Fruit fly (Drosophila melanogaster): ENCODE measurements around the gene CG5758.
A peak's percentile ranks its signal among the peaks of the same experiment; 100 is the strongest.

The CG5758 gene

DNA sequence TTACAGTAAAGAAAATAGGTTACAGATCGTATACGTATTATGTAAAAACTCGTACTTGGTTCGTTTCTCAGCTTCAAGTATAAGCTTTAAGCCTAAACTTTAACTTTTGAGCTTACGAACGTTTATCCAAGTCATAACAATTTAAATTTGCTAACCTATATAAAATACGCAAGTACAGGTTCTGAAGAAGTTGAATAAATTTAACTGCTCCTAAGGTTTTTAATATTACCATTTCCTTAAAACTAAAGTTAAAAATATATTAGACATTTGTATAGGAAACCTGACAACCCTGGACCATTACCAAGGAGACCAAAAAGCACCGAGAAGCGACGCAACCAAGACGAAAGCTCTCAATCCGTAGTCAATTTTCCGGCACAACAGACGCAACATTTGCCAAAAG lies at the start of gene CG5758 (continued):
- peak; percentile 50 for TF ChIP-seq esn (GFP tag; optimal IDR thresholded peaks at IDR 0.05)
- no peak for TF ChIP-seq CG34406 (GFP tag; optimal IDR thresholded peaks at IDR 0.05)
- no peak for TF ChIP-seq CG16779 (tag; optimal IDR thresholded peaks at IDR 0.05)
- no peak for TF ChIP-seq CG11294 (GFP tag; IDR thresholded peaks at IDR 0.05)
- TF ChIP-seq ss (GFP tag; optimal IDR thresholded peaks at IDR 0.05) = no peak
- TF ChIP-seq Met (GFP tag; optimal IDR thresholded peaks at IDR 0.05) = peak; percentile 49
- TF ChIP-seq cyc (GFP tag; optimal IDR thresholded peaks at IDR 0.05) = peak; percentile 16

DNA sequence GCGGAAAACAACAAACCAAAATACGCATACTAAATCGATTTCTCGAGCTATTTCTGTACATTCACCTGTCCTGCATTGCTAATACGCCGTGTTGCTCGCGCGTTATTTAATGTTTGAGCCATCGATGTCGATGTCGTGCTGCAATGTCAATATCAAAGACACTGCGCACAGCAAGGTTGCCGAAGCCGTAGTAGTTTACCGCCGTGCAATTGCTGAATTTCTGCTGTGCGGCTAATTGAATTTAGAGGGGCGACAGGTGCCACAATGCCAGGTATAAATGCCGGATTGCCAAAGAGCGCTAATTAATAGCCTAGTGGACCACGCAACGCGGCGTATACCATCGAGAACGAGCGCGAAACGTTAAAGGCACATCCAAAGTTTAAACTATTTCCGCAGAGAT lies 41.8 kb upstream of the CG5758 start, which contains the start of gene Arr1:
Gene Arr1, plus strand, starts transcription at position 301 of the 400 bp plus-strand sequence.
- TF ChIP-seq Ets96B (tag; optimal IDR thresholded peaks at IDR 0.05) (no peak), CG11902 (GFP tag; optimal IDR thresholded peaks at IDR 0.05) (no peak), dac (GFP tag; optimal IDR thresholded peaks at IDR 0.05) (no peak), CG7368 (GFP tag; optimal IDR thresholded peaks at IDR 0.05) (no peak), Hr39 (GFP tag; optimal IDR thresholded peaks at IDR 0.05) (no peak), Sox15 (GFP tag; optimal IDR thresholded peaks at IDR 0.05) (no peak), Met (GFP tag; optimal IDR thresholded peaks at IDR 0.05) (no peak), salr (GFP tag; optimal IDR thresholded peaks at IDR 0.05) (no peak), vri (GFP tag; optimal IDR thresholded peaks at IDR 0.05) (no peak), CG4318 (GFP tag; optimal IDR thresholded peaks at IDR 0.05) (no peak), CG6163 (GFP tag; IDR thresholded peaks at IDR 0.05) (no peak), CG32006 (GFP tag; optimal IDR thresholded peaks at IDR 0.05) (no peak)

DNA sequence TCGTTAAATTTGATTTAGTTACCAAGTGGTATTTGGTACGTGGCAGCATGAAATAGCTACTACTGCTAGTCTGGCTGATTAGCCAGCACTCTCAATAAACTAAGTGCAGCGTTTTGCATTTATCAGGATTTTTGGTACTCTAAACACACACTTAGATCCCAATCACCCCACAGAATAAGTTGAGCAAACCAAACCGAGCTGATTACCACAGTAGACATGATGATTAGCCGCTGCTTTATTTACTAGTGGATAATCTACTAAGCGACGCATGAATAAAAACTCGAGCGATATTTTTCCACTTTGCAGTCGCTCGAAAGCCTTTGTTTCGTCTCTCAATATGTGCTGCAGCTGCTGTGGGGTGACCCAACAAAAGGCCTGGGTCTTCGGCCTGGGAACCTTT lies 38.5 kb upstream of the CG5758 start, which contains the start of gene ninaD:
Gene ninaD, plus strand, starts transcription at position 301 of the 400 bp plus-strand sequence.
- no peak for TF ChIP-seq salr (GFP tag; optimal IDR thresholded peaks at IDR 0.05)
- TF ChIP-seq Hr39 (GFP tag; optimal IDR thresholded peaks at IDR 0.05) = no peak
- TF ChIP-seq pdm3 (GFP tag; optimal IDR thresholded peaks at IDR 0.05) = no peak
- TF ChIP-seq fkh (GFP tag; optimal IDR thresholded peaks at IDR 0.05) = no peak
- no peak for TF ChIP-seq Blimp-1 (GFP tag; optimal IDR thresholded peaks at IDR 0.05)
- TF ChIP-seq eg (GFP tag; IDR thresholded peaks at IDR 0.05) = no peak
- no peak for TF ChIP-seq esn (GFP tag; optimal IDR thresholded peaks at IDR 0.05)
- TF ChIP-seq dsx (GFP tag; optimal IDR thresholded peaks at IDR 0.05; ENCODE audit: poor library complexity, severe bottlenecking) = no peak
- TF ChIP-seq Met (GFP tag; optimal IDR thresholded peaks at IDR 0.05) = no peak
- TF ChIP-seq CG8632 (GFP tag; optimal IDR thresholded peaks at IDR 0.05) = no peak

DNA sequence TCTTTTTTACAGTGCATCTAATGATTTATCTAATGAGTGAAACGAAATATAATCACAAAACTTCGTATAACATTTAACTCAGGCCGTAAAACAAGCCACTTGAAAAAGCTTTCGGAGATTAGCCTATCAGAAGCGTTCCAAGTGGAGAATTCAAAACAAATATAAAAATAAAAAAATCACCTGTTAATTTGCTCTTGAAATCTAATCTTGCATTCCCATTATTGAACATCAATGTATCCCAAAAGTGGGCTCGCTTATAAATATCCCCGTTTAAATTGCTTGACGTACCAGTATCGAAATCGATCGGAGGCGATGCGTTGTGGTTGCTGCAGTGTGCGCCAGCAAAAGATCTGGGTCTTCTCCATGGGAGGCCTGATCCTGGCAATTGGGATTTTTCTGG lies 35.8 kb upstream of the CG5758 start, which contains the start of gene CG31741:
Gene CG31741, plus strand, starts transcription at position 301 of the 400 bp plus-strand sequence.
- no peak for TF ChIP-seq CG6276 (GFP tag; optimal IDR thresholded peaks at IDR 0.05)

DNA sequence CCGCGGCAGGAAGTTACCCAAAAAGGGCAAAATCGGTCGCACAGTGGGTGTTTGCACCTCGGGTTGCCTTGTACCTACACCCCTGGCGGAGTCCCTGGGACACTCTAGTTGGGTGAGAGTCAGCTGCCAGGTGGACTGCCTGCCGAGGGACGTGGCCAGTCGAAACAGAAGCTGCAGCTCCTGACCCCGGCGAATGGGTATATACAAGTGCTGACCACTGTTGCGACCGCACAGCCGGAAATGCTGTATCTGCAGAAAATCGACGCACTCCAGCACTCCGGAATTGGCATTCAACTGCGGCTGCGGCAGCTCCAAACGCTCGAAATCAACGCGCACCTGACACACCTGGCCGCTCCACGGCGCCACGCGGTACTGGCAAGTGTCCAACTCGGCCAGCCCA lies 28.1 kb upstream of the CG5758 start:
- no peak for TF ChIP-seq CG6276 (GFP tag; optimal IDR thresholded peaks at IDR 0.05)
- TF ChIP-seq Eip78C (GFP tag) = no peak
- no peak for TF ChIP-seq Eip93F (GFP tag; optimal IDR thresholded peaks at IDR 0.05)
- no peak for TF ChIP-seq CG34406 (GFP tag; optimal IDR thresholded peaks at IDR 0.05)
- no peak for TF ChIP-seq Eip75B (GFP tag; optimal IDR thresholded peaks at IDR 0.05)
- TF ChIP-seq CG3032 (tag; optimal IDR thresholded peaks at IDR 0.05) = no peak
- TF ChIP-seq Sox14 (GFP tag; optimal IDR thresholded peaks at IDR 0.05) = no peak
- TF ChIP-seq CG4318 (GFP tag; optimal IDR thresholded peaks at IDR 0.05) = no peak
- TF ChIP-seq dsx (GFP tag; optimal IDR thresholded peaks at IDR 0.05; ENCODE audit: poor library complexity, severe bottlenecking) = no peak
- TF ChIP-seq CG3919 (GFP tag; optimal IDR thresholded peaks at IDR 0.05) = no peak
- no peak for TF ChIP-seq CG1621 (tag; optimal IDR thresholded peaks at IDR 0.05)
- no peak for TF ChIP-seq fkh (GFP tag; optimal IDR thresholded peaks at IDR 0.05)
- TF ChIP-seq pdm3 (GFP tag; optimal IDR thresholded peaks at IDR 0.05) = no peak
- no peak for TF ChIP-seq CG11902 (GFP tag; optimal IDR thresholded peaks at IDR 0.05)
- no peak for TF ChIP-seq CG6163 (GFP tag; IDR thresholded peaks at IDR 0.05)

Measured in whole organism, prepupa.